Worm (Caenorhabditis elegans) whole organism, L1 larva: ENCODE measurements around the gene B0303.4.
A peak's percentile ranks its signal among the peaks of the same experiment; 100 is the strongest.

ENCODE experiments used
- C04F5.9 ChIP-seq: sonication (generic microtip); optimal IDR thresholded peaks from 2 replicates; lab custom pipeline; 2016; ENCODE audit warnings: missing genetic modification characterization, missing compliant biosample characterization
- C16A3.4 ChIP-seq: fragments of 150-350 bp; optimal IDR thresholded peaks from 2 replicates; lab custom pipeline; 2014; ENCODE audit warnings: missing biosample characterization, missing genetic modification characterization
- C34B4.2 ChIP-seq: sonication (generic microtip); optimal IDR thresholded peaks from 2 replicates; lab custom pipeline; 2017; ENCODE audit warnings: mild to moderate bottlenecking, missing genetic modification characterization, missing compliant biosample characterization
- F16B12.6 ChIP-seq: fragments of 150-350 bp; optimal IDR thresholded peaks from 2 replicates; lab custom pipeline; 2014; ENCODE audit warnings: missing biosample characterization, missing genetic modification characterization
- blmp-1 ChIP-seq: fragments of 150-350 bp; optimal IDR thresholded peaks from 2 replicates; lab custom pipeline; 2014; ENCODE audit warnings: missing biosample characterization, missing genetic modification characterization
- ceh-88 ChIP-seq: fragments of 200-800 bp; sonication (Bioruptor generic); IDR thresholded peaks from 2 replicates; pipeline ENCODE4 v1.3.6; 2022; ENCODE audit warnings: missing genetic modification characterization, missing compliant biosample characterization
- dpl-1 ChIP-seq, 3 experiments: fragments of 150-350 bp in 2 of 3; sonication (generic microtip) in 1 of 3; optimal IDR thresholded peaks; 2 replicates each; lab custom pipeline; 2014 to 2017; ENCODE audit warnings: missing biosample characterization in 3 of 3, missing genetic modification characterization in 3 of 3, missing genetic modification reagents in 3 of 3
- efl-1 ChIP-seq, 4 experiments: fragments of 150-350 bp; optimal IDR thresholded peaks in 3 of 4; peaks in 1 of 4; 1 replicate in 1 of 4; 2 replicates in 3 of 4; lab custom pipeline; 2014; ENCODE audit warnings: missing biosample characterization in 2 of 4, missing genetic modification characterization in 2 of 4, missing genetic modification reagents in 2 of 4
- efl-3 ChIP-seq: fragments of 200-800 bp; sonication (Bioruptor generic); optimal IDR thresholded peaks from 2 replicates; lab custom pipeline; 2018; ENCODE audit warnings: mild to moderate bottlenecking, missing genetic modification characterization, missing compliant biosample characterization
- egl-13 ChIP-seq: sonication (generic microtip); optimal IDR thresholded peaks from 2 replicates; lab custom pipeline; 2016; ENCODE audit warnings: missing genotype, missing genetic modification reagents, missing genetic modification characterization, missing compliant biosample characterization
- elt-2 ChIP-seq: sonication (generic microtip); optimal IDR thresholded peaks from 2 replicates; lab custom pipeline; 2016; ENCODE audit warnings: missing genetic modification characterization, mild to moderate bottlenecking, inconsistent platforms, missing compliant biosample characterization, missing genetic modification reagents
- elt-3 ChIP-seq, 6 experiments: fragments of 150-350 bp in 1 of 6; sonication (generic microtip); optimal IDR thresholded peaks; 2 replicates each; lab custom pipeline; 2017 to 2018; ENCODE audit warnings: missing biosample characterization in 6 of 6, missing genetic modification characterization in 6 of 6, inconsistent platforms in 1 of 6
- fkh-10 ChIP-seq: sonication (generic microtip); optimal IDR thresholded peaks from 2 replicates; lab custom pipeline; 2017; ENCODE audit warnings: missing biosample characterization, missing genetic modification reagents, missing genetic modification characterization
- fkh-4 ChIP-seq: sonication (generic microtip); optimal IDR thresholded peaks from 2 replicates; lab custom pipeline; 2016; ENCODE audit warnings: missing compliant biosample characterization, missing genetic modification characterization, borderline replicate concordance
- fkh-8 ChIP-seq: sonication (generic microtip); optimal IDR thresholded peaks from 2 replicates; lab custom pipeline; 2016; ENCODE audit warnings: mild to moderate bottlenecking, missing genetic modification characterization, missing compliant biosample characterization
- fos-1 ChIP-seq: fragments of 150-350 bp; optimal IDR thresholded peaks from 2 replicates; lab custom pipeline; 2014; ENCODE audit warnings: missing biosample characterization, missing genetic modification characterization
- grh-1 ChIP-seq: fragments of 200-800 bp; sonication (Bioruptor generic); IDR thresholded peaks from 2 replicates; pipeline ENCODE4 v1.3.6; 2022; ENCODE audit warnings: missing genetic modification reagents, missing genetic modification characterization, missing compliant biosample characterization
- hlh-4 ChIP-seq: sonication (generic microtip); optimal IDR thresholded peaks from 2 replicates; lab custom pipeline; 2016; ENCODE audit warnings: mild to moderate bottlenecking, missing genetic modification characterization, missing compliant biosample characterization
- irx-1 ChIP-seq: sonication (generic microtip); optimal IDR thresholded peaks from 2 replicates; lab custom pipeline; 2016; ENCODE audit warnings: missing genetic modification characterization, missing compliant biosample characterization
- isw-1 ChIP-seq: fragments of 200-800 bp; sonication (Bioruptor generic); IDR thresholded peaks from 2 replicates; pipeline ENCODE4 v1.3.6; 2022; ENCODE audit warnings: missing genetic modification characterization, missing compliant biosample characterization
- jun-1 ChIP-seq: fragments of 150-350 bp; optimal IDR thresholded peaks from 2 replicates; lab custom pipeline; 2014; ENCODE audit warnings: missing biosample characterization, missing genetic modification reagents, missing genetic modification characterization
- lin-14 ChIP-seq: fragments of 200-800 bp; sonication (Bioruptor generic); optimal IDR thresholded peaks from 2 replicates; lab custom pipeline; 2018; ENCODE audit warnings: mild to moderate bottlenecking, missing genetic modification characterization, moderate library complexity, missing compliant biosample characterization
- lin-15B ChIP-seq: fragments of 150-350 bp; sonication (generic microtip); optimal IDR thresholded peaks from 3 replicates; lab custom pipeline; 2014; ENCODE audit warnings: missing biosample characterization, missing genetic modification characterization
- lin-35 ChIP-seq, 2 experiments: fragments of 150-350 bp; optimal IDR thresholded peaks; 2 replicates each; lab custom pipeline; 2014; ENCODE audit warnings: missing biosample characterization in 2 of 2, missing genetic modification characterization in 2 of 2, missing genetic modification reagents in 2 of 2
- lin-39 ChIP-seq: fragments of 150-350 bp; optimal IDR thresholded peaks from 2 replicates; lab custom pipeline; 2014; ENCODE audit warnings: missing biosample characterization, missing genetic modification reagents, missing genetic modification characterization
- lsy-2 ChIP-seq, 2 experiments: fragments of 150-350 bp; optimal IDR thresholded peaks; 2 replicates each; lab custom pipeline; 2014; ENCODE audit warnings: missing biosample characterization in 2 of 2, missing genetic modification characterization in 2 of 2
- mab-9 ChIP-seq: fragments of 200-800 bp; sonication (Bioruptor generic); IDR thresholded peaks from 2 replicates; pipeline ENCODE4 v1.3.6; 2022; ENCODE audit warnings: missing genetic modification reagents, missing genetic modification characterization, missing compliant biosample characterization
- mep-1 ChIP-seq: fragments of 150-350 bp; optimal IDR thresholded peaks from 2 replicates; lab custom pipeline; 2014; ENCODE audit warnings: missing biosample characterization, missing genetic modification characterization
- nhr-12 ChIP-seq: sonication (generic microtip); optimal IDR thresholded peaks from 2 replicates; lab custom pipeline; 2017; ENCODE audit warnings: missing biosample characterization, missing genetic modification characterization
- nhr-19 ChIP-seq: fragments of 200-800 bp; sonication (Bioruptor generic); conservative IDR thresholded peaks from 2 replicates; pipeline ENCODE4 v1.3.6; 2022; ENCODE audit warnings: missing genetic modification characterization, missing compliant biosample characterization
- nhr-20 ChIP-seq: sonication (generic microtip); optimal IDR thresholded peaks from 2 replicates; lab custom pipeline; 2016; ENCODE audit warnings: mild to moderate bottlenecking, missing genetic modification characterization, missing compliant biosample characterization
- nhr-28 ChIP-seq: fragments of 150-350 bp; optimal IDR thresholded peaks from 2 replicates; lab custom pipeline; 2014; ENCODE audit warnings: missing biosample characterization, missing genetic modification characterization
- nhr-71 ChIP-seq: sonication (generic microtip); optimal IDR thresholded peaks from 2 replicates; lab custom pipeline; 2016; ENCODE audit warnings: mild to moderate bottlenecking, missing genetic modification characterization, moderate library complexity, missing compliant biosample characterization
- nhr-76 ChIP-seq: sonication (generic microtip); optimal IDR thresholded peaks from 2 replicates; lab custom pipeline; 2017; ENCODE audit warnings: missing biosample characterization, missing genetic modification characterization
- nhr-84 ChIP-seq: sonication (generic microtip); optimal IDR thresholded peaks from 2 replicates; lab custom pipeline; 2017; ENCODE audit warnings: missing biosample characterization, missing genetic modification characterization
- nhr-85 ChIP-seq: sonication (generic microtip); peaks from one replicate; lab custom pipeline; 2016; ENCODE audit warnings: missing genetic modification characterization, inconsistent platforms, missing compliant biosample characterization
- nhr-90 ChIP-seq: sonication (generic microtip); optimal IDR thresholded peaks from 2 replicates; lab custom pipeline; 2016; ENCODE audit warnings: mild to moderate bottlenecking, missing genetic modification characterization, missing compliant biosample characterization; ENCODE audit not compliant: poor library complexity
- pax-3 ChIP-seq: fragments of 200-800 bp; sonication (Bioruptor generic); optimal IDR thresholded peaks from 2 replicates; lab custom pipeline; 2018; ENCODE audit warnings: mild to moderate bottlenecking, missing genetic modification characterization, moderate library complexity, missing compliant biosample characterization
- rnt-1 ChIP-seq: sonication (generic microtip); optimal IDR thresholded peaks from 2 replicates; lab custom pipeline; 2016; ENCODE audit warnings: mild to moderate bottlenecking, missing genetic modification characterization, moderate library complexity, missing compliant biosample characterization
- snu-23 ChIP-seq: sonication (generic microtip); optimal IDR thresholded peaks from 2 replicates; lab custom pipeline; 2016; ENCODE audit warnings: missing genetic modification characterization, missing compliant biosample characterization
- sox-4 ChIP-seq: sonication (generic microtip); optimal IDR thresholded peaks from 2 replicates; lab custom pipeline; 2016; ENCODE audit warnings: missing genetic modification characterization, missing compliant biosample characterization
- sup-37 ChIP-seq: fragments of 200-800 bp; sonication (Bioruptor generic); optimal IDR thresholded peaks from 2 replicates; lab custom pipeline; 2018; ENCODE audit warnings: mild to moderate bottlenecking, missing genetic modification characterization, missing compliant biosample characterization
- swsn-7 ChIP-seq: sonication (generic microtip); optimal IDR thresholded peaks from 2 replicates; lab custom pipeline; 2016; ENCODE audit warnings: missing genetic modification characterization, missing compliant biosample characterization
- tbx-2 ChIP-seq: sonication (generic microtip); optimal IDR thresholded peaks from 2 replicates; lab custom pipeline; 2016; ENCODE audit warnings: missing genetic modification characterization, missing compliant biosample characterization
- tlp-1 ChIP-seq: fragments of 150-350 bp; optimal IDR thresholded peaks from 2 replicates; lab custom pipeline; 2014; ENCODE audit warnings: missing biosample characterization, missing genetic modification characterization
- unc-130 ChIP-seq: fragments of 150-350 bp; optimal IDR thresholded peaks from 2 replicates; lab custom pipeline; 2017; ENCODE audit warnings: missing biosample characterization, missing genetic modification characterization, inconsistent platforms
- unc-30 ChIP-seq: sonication (generic microtip); optimal IDR thresholded peaks from 2 replicates; lab custom pipeline; 2017; ENCODE audit warnings: missing biosample characterization, missing genetic modification characterization
- unc-62 ChIP-seq: fragments of 150-350 bp; optimal IDR thresholded peaks from 2 replicates; lab custom pipeline; 2014; ENCODE audit warnings: missing biosample characterization, missing genetic modification reagents, missing genetic modification characterization
- unc-86 ChIP-seq: sonication (generic microtip); optimal IDR thresholded peaks from 2 replicates; lab custom pipeline; 2016; ENCODE audit warnings: missing genetic modification characterization, missing compliant biosample characterization
- unc-98 ChIP-seq: fragments of 200-800 bp; sonication (Bioruptor generic); IDR thresholded peaks from 2 replicates; pipeline ENCODE4 v1.3.6; 2022; ENCODE audit warnings: missing genetic modification characterization, missing compliant biosample characterization
- zip-4 ChIP-seq: fragments of 200-800 bp; sonication (Bioruptor generic); optimal IDR thresholded peaks from 2 replicates; lab custom pipeline; 2018; ENCODE audit warnings: mild to moderate bottlenecking, missing genetic modification characterization, moderate library complexity, missing compliant biosample characterization
- ztf-4 ChIP-seq: fragments of 150-350 bp; optimal IDR thresholded peaks from 2 replicates; lab custom pipeline; 2014; ENCODE audit warnings: missing biosample characterization, missing genetic modification characterization

The B0303.4 gene

ce11 chrIII:8741276-8741860, 51.7 kb downstream of the B0303.4 start, which contains the start of gene pdhk-2 (continued):
- TF ChIP-seq nhr-76 (tag; lab: Kevin White, UChicago) (no peak), F16B12.6 (tag; lab: Kevin White, UChicago) (peak; percentile 66), fos-1 (tag; lab: Kevin White, UChicago) (peak; percentile 86), nhr-12 (tag; lab: Kevin White, UChicago) (no peak), fkh-8 (tag; lab: Kevin White, UChicago) (peak; percentile 91), nhr-84 (tag; lab: Kevin White, UChicago) (no peak), unc-86 (peak; percentile 94), hlh-4 (tag; lab: Kevin White, UChicago) (no peak), dpl-1 (GFP tag; optimal IDR thresholded peaks at IDR 0.05; lab: Kevin White, UChicago) (peak; percentile 99 to 100 (median 99)), pax-3 (tag; lab: Kevin White, UChicago) (peak; percentile 91), lsy-2 (tag; optimal IDR thresholded peaks at IDR 0.05; lab: Kevin White, UChicago) (peak; percentile 95), sup-37 (GFP tag; lab: Kevin White, UChicago) (peak; percentile 91), fkh-4 (tag; lab: Kevin White, UChicago) (peak; percentile 72), ztf-4 (tag; lab: Kevin White, UChicago) (peak; percentile 88), lin-14 (GFP tag; lab: Kevin White, UChicago) (peak; percentile 95), nhr-28 (tag; lab: Kevin White, UChicago) (no peak), C16A3.4 (tag; lab: Kevin White, UChicago) (peak; percentile 97), efl-3 (peak; percentile 53), mab-9 (GFP tag; lab: Robert Waterston, UW) (peak; percentile 68), snu-23 (GFP tag; lab: Kevin White, UChicago) (peak; percentile 96), lin-15B (tag; lab: Kevin White, UChicago) (peak; percentile 90), unc-130 (peak; percentile 80), swsn-7 (tag; lab: Kevin White, UChicago) (peak; percentile 96), elt-2 (tag; lab: Kevin White, UChicago) (peak; percentile 85), ceh-88 (GFP tag; lab: Robert Waterston, UW) (peak; percentile 78), nhr-85 (tag; lab: Kevin White, UChicago) (peak; percentile 98), blmp-1 (tag; lab: Kevin White, UChicago) (peak; percentile 80), tlp-1 (tag; lab: Kevin White, UChicago) (no peak), unc-30 (tag; lab: Kevin White, UChicago) (no peak), jun-1 (tag; lab: Kevin White, UChicago) (peak; percentile 87), egl-13 (peak; percentile 93), nhr-19 (GFP tag; lab: Robert Waterston, UW) (peak; percentile 95), elt-3 (tag; optimal IDR thresholded peaks at IDR 0.05; lab: Kevin White, UChicago) (peak in 3 of 6 experiments; percentile 35 to 89 (median 88)), nhr-90 (peak; percentile 97), lin-35 (GFP tag; optimal IDR thresholded peaks at IDR 0.05; lab: Kevin White, UChicago) (peak; percentile 99 to 100), rnt-1 (tag; lab: Kevin White, UChicago) (peak; percentile 97), irx-1 (tag; lab: Kevin White, UChicago) (peak; percentile 92), unc-98 (GFP tag; lab: Robert Waterston, UW) (peak; percentile 47; the same call in 1 of the 2 replicates), C34B4.2 (tag; lab: Kevin White, UChicago) (peak; percentile 49), mep-1 (tag; lab: Kevin White, UChicago) (peak; percentile 98), fkh-10 (peak; percentile 93), nhr-20 (tag; lab: Kevin White, UChicago) (peak; percentile 96), zip-4 (GFP tag; lab: Kevin White, UChicago) (peak; percentile 89), nhr-71 (tag; lab: Kevin White, UChicago) (peak; percentile 98), tbx-2 (tag; lab: Kevin White, UChicago) (peak; percentile 97), lin-39 (tag; lab: Kevin White, UChicago) (peak; percentile 94), C04F5.9 (tag; lab: Kevin White, UChicago) (peak; percentile 94), unc-62 (GFP tag; lab: Kevin White, UChicago) (no peak), efl-1 (optimal IDR thresholded peaks at IDR 0.05; lab: Kevin White, UChicago) (peak; percentile 97 to 100), efl-1 (GFP tag; optimal IDR thresholded peaks at IDR 0.05 in 1 of 2; lab: Kevin White, UChicago) (peak; percentile 99 to 100), isw-1 (GFP tag; lab: Robert Waterston, UW) (peak; percentile 92), sox-4 (tag; lab: Kevin White, UChicago) (peak; percentile 81), grh-1 (peak; percentile 98)
